Fruit fly (Drosophila melanogaster): ENCODE measurements around the gene AdamTS-A.
A peak's percentile ranks its signal among the peaks of the same experiment; 100 is the strongest.

The AdamTS-A gene

dm6 chr3R:15409110-15409771, 66.8 kb downstream of the AdamTS-A start:
- no peak for TF ChIP-seq Dif (GFP tag; optimal IDR thresholded peaks at IDR 0.05; ENCODE audit: partially characterized antibody)
- TF ChIP-seq fru (GFP tag; optimal IDR thresholded peaks at IDR 0.05), result peak; percentile 27
- TF ChIP-seq Hr78 (GFP tag; optimal IDR thresholded peaks at IDR 0.05), result no peak
- TF ChIP-seq Hr83 (GFP tag; optimal IDR thresholded peaks at IDR 0.05; ENCODE audit: poor library complexity, severe bottlenecking), result peak; percentile 34
- no peak for TF ChIP-seq GATAd (GFP tag; optimal IDR thresholded peaks at IDR 0.05)
- TF ChIP-seq h (GFP tag; optimal IDR thresholded peaks at IDR 0.05), result peak; percentile 34
- TF ChIP-seq CG32264 (GFP tag; optimal IDR thresholded peaks at IDR 0.05), result no peak
- peak; percentile 1 for TF ChIP-seq HLH106 (tag; optimal IDR thresholded peaks at IDR 0.05)
- no peak for TF ChIP-seq OdsH (GFP tag; optimal IDR thresholded peaks at IDR 0.05)
- no peak for TF ChIP-seq lola (GFP tag; optimal IDR thresholded peaks at IDR 0.05)
- TF ChIP-seq Hnf4 (GFP tag; optimal IDR thresholded peaks at IDR 0.05), result no peak
- no peak for TF ChIP-seq Sp1 (GFP tag; optimal IDR thresholded peaks at IDR 0.05)
- peak; percentile 10 for TF ChIP-seq Jra (GFP tag; optimal IDR thresholded peaks at IDR 0.05)
- no peak for TF ChIP-seq CrebA (GFP tag; optimal IDR thresholded peaks at IDR 0.05; ENCODE audit: borderline replicate concordance)
- peak; percentile 16 for TF ChIP-seq ey (GFP tag; optimal IDR thresholded peaks at IDR 0.05)
- TF ChIP-seq Abd-B (GFP tag; optimal IDR thresholded peaks at IDR 0.05), result no peak
- TF ChIP-seq psq (GFP tag; optimal IDR thresholded peaks at IDR 0.05), result no peak
- no peak for TF ChIP-seq woc (GFP tag; optimal IDR thresholded peaks at IDR 0.05)
- TF ChIP-seq sage (GFP tag; optimal IDR thresholded peaks at IDR 0.05), result no peak
- no peak for TF ChIP-seq Vsx2 (GFP tag; optimal IDR thresholded peaks at IDR 0.05; ENCODE audit: partially characterized antibody)
- TF ChIP-seq foxo (GFP tag; optimal IDR thresholded peaks at IDR 0.05), result peak in 1 of 2 experiments; percentile 29
- no peak for TF ChIP-seq pan (optimal IDR thresholded peaks at IDR 0.05)
- peak; percentile 1 for TF ChIP-seq brk (GFP tag; optimal IDR thresholded peaks at IDR 0.05)

dm6 chr3R:15408131-15408731, 67.8 kb downstream of the AdamTS-A start, which contains the start of gene Atx2:
Atx2 (plus strand) TSS chr3R:15408423.
- TF ChIP-seq psq (GFP tag; optimal IDR thresholded peaks at IDR 0.05) (peak; percentile 53), GATAd (GFP tag; optimal IDR thresholded peaks at IDR 0.05) (no peak), Sp1 (GFP tag; optimal IDR thresholded peaks at IDR 0.05) (peak; percentile 17), N (GFP tag; optimal IDR thresholded peaks at IDR 0.05) (no peak), dsf (GFP tag; optimal IDR thresholded peaks at IDR 0.05; ENCODE audit: borderline replicate concordance) (no peak), dl (GFP tag; optimal IDR thresholded peaks at IDR 0.05; ENCODE audit: insufficient read depth in 1 of 2, partially characterized antibody in 2 of 2) (no peak), Dfd (GFP tag; optimal IDR thresholded peaks at IDR 0.05) (no peak), dmrt93B (GFP tag; optimal IDR thresholded peaks at IDR 0.05) (peak; percentile 17), CG9705 (GFP tag; optimal IDR thresholded peaks at IDR 0.05) (no peak), woc (GFP tag; optimal IDR thresholded peaks at IDR 0.05) (no peak), CG32264 (GFP tag; optimal IDR thresholded peaks at IDR 0.05) (no peak), Dif (GFP tag; optimal IDR thresholded peaks at IDR 0.05; ENCODE audit: partially characterized antibody) (no peak), h (GFP tag; optimal IDR thresholded peaks at IDR 0.05) (peak; percentile 64), brk (GFP tag; optimal IDR thresholded peaks at IDR 0.05) (no peak), rgr (GFP tag; optimal IDR thresholded peaks at IDR 0.05) (peak; percentile 2), jim (GFP tag; optimal IDR thresholded peaks at IDR 0.05) (no peak), usp (GFP tag; optimal IDR thresholded peaks at IDR 0.05) (no peak), Abd-B (GFP tag; optimal IDR thresholded peaks at IDR 0.05) (no peak), Mio (GFP tag; optimal IDR thresholded peaks at IDR 0.05) (no peak), HLH106 (tag; optimal IDR thresholded peaks at IDR 0.05) (peak; percentile 14), tai (GFP tag; optimal IDR thresholded peaks at IDR 0.05) (no peak), lola (GFP tag; optimal IDR thresholded peaks at IDR 0.05) (no peak), Rel (GFP tag; optimal IDR thresholded peaks at IDR 0.05) (no peak), Rel (tag; optimal IDR thresholded peaks at IDR 0.05) (no peak), OdsH (GFP tag; optimal IDR thresholded peaks at IDR 0.05) (peak; percentile 35), Hnf4 (GFP tag; optimal IDR thresholded peaks at IDR 0.05) (peak; percentile 59), br (GFP tag; optimal IDR thresholded peaks at IDR 0.05) (peak; percentile 29), pan (optimal IDR thresholded peaks at IDR 0.05) (no peak), Jra (GFP tag; optimal IDR thresholded peaks at IDR 0.05) (no peak), foxo (GFP tag; optimal IDR thresholded peaks at IDR 0.05) (peak in 1 of 2 experiments; percentile 50), sv (GFP tag; optimal IDR thresholded peaks at IDR 0.05) (peak; percentile 16), sage (GFP tag; optimal IDR thresholded peaks at IDR 0.05) (no peak), CrebA (GFP tag; optimal IDR thresholded peaks at IDR 0.05; ENCODE audit: borderline replicate concordance) (no peak), Hr83 (GFP tag; optimal IDR thresholded peaks at IDR 0.05; ENCODE audit: poor library complexity, severe bottlenecking) (peak; percentile 21), Hr78 (GFP tag; optimal IDR thresholded peaks at IDR 0.05) (no peak), ey (GFP tag; optimal IDR thresholded peaks at IDR 0.05) (no peak), fru (GFP tag; optimal IDR thresholded peaks at IDR 0.05) (peak; percentile 41), Myc (optimal IDR thresholded peaks at IDR 0.05) (peak; percentile 13), Vsx2 (GFP tag; optimal IDR thresholded peaks at IDR 0.05; ENCODE audit: partially characterized antibody) (no peak)
